Fruit fly (Drosophila melanogaster): ENCODE results near the gene Gyf.

DNA sequence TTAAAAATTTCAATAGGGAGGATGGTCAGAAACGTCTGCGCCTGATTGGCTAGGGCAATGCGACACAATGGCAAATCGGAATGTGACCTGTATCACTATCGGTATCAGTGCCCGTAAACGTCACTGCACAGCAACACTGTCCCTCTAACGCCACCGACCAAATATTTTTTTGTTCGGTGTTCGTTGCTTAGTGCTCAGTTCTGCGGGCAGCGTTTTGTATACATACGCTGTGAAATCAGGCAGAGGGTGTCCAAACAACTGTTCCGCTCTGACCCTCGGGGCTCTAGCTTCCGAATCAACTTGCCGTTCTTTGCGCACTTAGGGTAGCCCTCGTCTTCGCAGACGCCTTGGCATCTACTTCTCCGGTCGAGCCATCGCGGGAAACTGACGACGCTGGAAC, 59.9 kb downstream of the Gyf start:
- TF ChIP-seq Ets96B (tag; optimal IDR thresholded peaks at IDR 0.05) (no peak), fd59A (GFP tag; optimal IDR thresholded peaks at IDR 0.05) (no peak), CG9139 (GFP tag; optimal IDR thresholded peaks at IDR 0.05) (no peak), topi (GFP tag; optimal IDR thresholded peaks at IDR 0.05) (no peak), CG16779 (tag; optimal IDR thresholded peaks at IDR 0.05) (no peak), CG3032 (tag; optimal IDR thresholded peaks at IDR 0.05) (no peak)

Data from whole organism, prepupa.